Worm (Caenorhabditis elegans): Measurements from ENCODE around the gene glc-4.

The glc-4 gene

DNA sequence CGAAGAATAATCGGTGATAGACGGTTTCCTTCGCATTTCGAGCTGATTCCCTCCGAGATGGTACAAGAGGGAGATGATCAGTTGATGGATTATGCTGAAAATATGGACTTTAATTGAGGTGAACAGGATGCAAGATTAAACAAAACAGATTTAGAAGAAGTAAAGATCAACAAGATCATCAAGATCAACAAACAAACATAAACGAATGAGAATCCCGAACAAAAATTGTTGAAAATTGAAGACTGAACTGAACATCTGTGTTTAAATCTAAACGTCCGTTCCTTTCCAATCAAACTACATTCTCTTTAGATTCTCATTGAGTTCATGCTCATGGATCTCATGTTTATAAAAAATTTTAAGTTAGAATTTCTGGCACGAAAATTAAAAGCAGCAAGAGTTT is at the start of gene glc-4:
TSS of gene glc-4 (minus strand) at position 101 of the 400 bp plus-strand sequence.
- TF ChIP-seq nhr-77 (tag; optimal IDR thresholded peaks at IDR 0.05) (no peak), nhr-10 (tag; optimal IDR thresholded peaks at IDR 0.05) (no peak), ama-1 (optimal IDR thresholded peaks at IDR 0.05) (no peak), lin-39 (tag; optimal IDR thresholded peaks at IDR 0.05) (no peak), zag-1 (tag; optimal IDR thresholded peaks at IDR 0.05) (no peak)

DNA sequence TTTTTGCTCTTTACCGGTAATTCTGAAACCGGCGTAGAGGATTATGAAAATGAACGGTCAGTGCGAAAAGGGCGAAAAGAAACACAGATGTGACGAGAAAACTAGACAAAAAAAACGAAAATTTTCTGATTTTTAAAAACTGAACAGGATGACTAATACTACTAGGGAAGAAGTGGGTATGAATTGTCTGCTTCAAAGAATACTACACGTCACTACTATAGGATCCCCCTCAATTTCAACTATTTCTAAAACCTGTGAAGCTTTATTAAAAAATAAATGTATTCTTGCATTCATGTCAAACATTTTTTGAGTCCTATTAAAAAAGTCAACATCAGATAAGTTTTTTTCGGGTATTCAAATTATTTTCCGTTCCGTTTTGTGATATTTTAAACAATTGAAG is 49.3 kb upstream of the glc-4 start:
- TF ChIP-seq sma-3 (GFP tag; optimal IDR thresholded peaks at IDR 0.05) (no peak), mdl-1 (tag; optimal IDR thresholded peaks at IDR 0.05) (no peak), lin-39 (tag; optimal IDR thresholded peaks at IDR 0.05) (no peak), nhr-21 (tag; optimal IDR thresholded peaks at IDR 0.05) (no peak), blmp-1 (tag; optimal IDR thresholded peaks at IDR 0.05; ENCODE audit: insufficient read depth) (no peak), unc-62 (GFP tag; optimal IDR thresholded peaks at IDR 0.05) (no peak), ztf-1 (GFP tag; conservative IDR thresholded peaks at IDR 0.05) (no peak), lin-13 (GFP tag; optimal IDR thresholded peaks at IDR 0.05) (no peak), skn-1 (tag; optimal IDR thresholded peaks at IDR 0.05) (no peak), ceh-82 (tag; optimal IDR thresholded peaks at IDR 0.05) (no peak), gmeb-1 (tag; optimal IDR thresholded peaks at IDR 0.05) (no peak), C34F6.9 (tag; optimal IDR thresholded peaks at IDR 0.05) (no peak), zag-1 (tag; optimal IDR thresholded peaks at IDR 0.05) (no peak), sem-4 (tag; optimal IDR thresholded peaks at IDR 0.05) (no peak), nhr-23 (tag; optimal IDR thresholded peaks at IDR 0.05) (no peak), ceh-16 (tag; optimal IDR thresholded peaks at IDR 0.05) (no peak), peb-1 (tag; optimal IDR thresholded peaks at IDR 0.05) (no peak), mab-5 (tag; optimal IDR thresholded peaks at IDR 0.05) (no peak)

DNA sequence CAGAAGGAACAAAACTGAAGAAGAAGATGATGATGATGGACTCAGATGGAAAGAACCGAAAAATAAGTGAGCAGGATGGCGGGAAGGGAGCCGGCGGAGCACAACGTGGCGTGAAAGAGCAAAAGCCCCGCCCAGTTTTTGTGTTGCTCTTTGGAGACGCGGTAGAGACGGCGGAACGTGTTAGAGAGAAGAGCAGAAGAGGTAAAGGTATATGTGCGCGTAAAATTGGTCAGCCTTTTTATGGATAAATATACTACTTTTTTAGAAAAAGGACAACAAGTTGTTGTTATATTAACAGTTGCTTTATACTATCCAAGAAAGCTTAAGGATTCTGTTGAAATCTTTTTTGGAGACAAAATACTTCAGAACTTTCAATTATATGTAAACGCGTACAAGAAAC is 42.3 kb upstream of the glc-4 start, which contains the start of gene E04F6.10:
TSS of gene E04F6.10 (minus strand) at position 101 of the 400 bp plus-strand sequence.
- TF ChIP-seq R02D3.7 (tag; optimal IDR thresholded peaks at IDR 0.05) = no peak
- no peak for TF ChIP-seq nhr-6 (tag; optimal IDR thresholded peaks at IDR 0.05)

DNA sequence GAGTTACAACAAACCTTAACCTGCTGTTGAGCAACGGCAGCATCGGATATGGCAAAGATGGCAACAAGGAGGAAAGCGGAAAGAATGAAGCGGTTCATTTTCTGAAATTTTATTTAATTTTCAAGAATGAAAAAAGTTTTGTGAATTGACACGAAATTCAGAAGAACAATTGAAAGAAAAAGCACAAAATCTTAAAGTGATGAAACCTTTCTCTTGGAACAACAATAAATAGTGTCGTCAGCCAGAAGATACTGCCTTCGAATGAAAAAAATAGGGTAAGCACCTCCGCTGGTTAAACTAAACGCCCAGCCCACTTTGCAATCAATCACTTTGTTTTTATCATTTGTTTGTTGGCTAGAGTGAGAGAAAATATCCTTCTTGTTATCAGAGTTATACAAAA is 37.3 kb upstream of the glc-4 start, which contains the start of gene E04F6.9:
TSS of gene E04F6.9 (minus strand) at position 101 of the 400 bp plus-strand sequence.
- TF ChIP-seq snpc-4 (tag; optimal IDR thresholded peaks at IDR 0.05) (no peak), zag-1 (tag; optimal IDR thresholded peaks at IDR 0.05) (no peak), elt-3 (tag; optimal IDR thresholded peaks at IDR 0.05) (no peak), C34F6.9 (tag; optimal IDR thresholded peaks at IDR 0.05) (no peak), blmp-1 (tag; optimal IDR thresholded peaks at IDR 0.05; ENCODE audit: insufficient read depth) (no peak), lin-11 (tag; optimal IDR thresholded peaks at IDR 0.05) (no peak), unc-62 (GFP tag; optimal IDR thresholded peaks at IDR 0.05) (no peak)

DNA sequence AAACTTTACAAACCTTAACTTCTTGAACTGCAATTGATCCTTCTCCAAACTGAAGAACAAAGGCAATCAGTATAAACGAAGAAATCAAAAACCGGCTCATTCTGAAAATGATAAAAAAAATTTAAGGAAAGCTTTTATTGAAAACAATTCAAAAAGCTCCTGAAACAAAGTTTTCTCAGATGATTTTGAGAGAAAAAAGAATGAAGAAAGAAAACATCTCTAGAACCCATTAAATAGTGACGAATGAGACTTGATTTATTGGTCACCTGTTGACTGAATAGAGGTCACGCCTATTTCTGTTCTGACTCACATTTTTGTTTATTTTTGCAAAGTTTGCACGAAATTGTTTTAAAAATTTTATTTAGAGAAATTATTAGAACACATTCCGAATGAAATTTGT is 36.5 kb upstream of the glc-4 start, which contains the start of gene E04F6.8:
TSS of gene E04F6.8 (minus strand) at position 101 of the 400 bp plus-strand sequence.
- TF ChIP-seq ZK546.5 (tag; optimal IDR thresholded peaks at IDR 0.05) = no peak
- peak in 1 of 2 experiments; percentile 36 for TF ChIP-seq lsy-2 (tag; optimal IDR thresholded peaks at IDR 0.05)

- TF ChIP-seq lin-13 (GFP tag; optimal IDR thresholded peaks at IDR 0.05) = no peak
- TF ChIP-seq nhr-237 (tag; optimal IDR thresholded peaks at IDR 0.05) = no peak
- no peak for TF ChIP-seq nhr-12 (tag; optimal IDR thresholded peaks at IDR 0.05)
- TF ChIP-seq lsy-2 (tag; optimal IDR thresholded peaks at IDR 0.05) = no peak
- TF ChIP-seq lin-11 (tag; optimal IDR thresholded peaks at IDR 0.05) = no peak
- TF ChIP-seq nhr-11 (tag; optimal IDR thresholded peaks at IDR 0.05) = no peak
- TF ChIP-seq C34F6.9 (tag; optimal IDR thresholded peaks at IDR 0.05) = no peak
- TF ChIP-seq mab-5 (tag; optimal IDR thresholded peaks at IDR 0.05) = no peak
Observed at ce11 chrII:7210187-7210586, 35.4 kb upstream of the glc-4 start, which contains the start of gene E04F6.15. E04F6.15 (minus strand) TSS chrII:7210287.

DNA sequence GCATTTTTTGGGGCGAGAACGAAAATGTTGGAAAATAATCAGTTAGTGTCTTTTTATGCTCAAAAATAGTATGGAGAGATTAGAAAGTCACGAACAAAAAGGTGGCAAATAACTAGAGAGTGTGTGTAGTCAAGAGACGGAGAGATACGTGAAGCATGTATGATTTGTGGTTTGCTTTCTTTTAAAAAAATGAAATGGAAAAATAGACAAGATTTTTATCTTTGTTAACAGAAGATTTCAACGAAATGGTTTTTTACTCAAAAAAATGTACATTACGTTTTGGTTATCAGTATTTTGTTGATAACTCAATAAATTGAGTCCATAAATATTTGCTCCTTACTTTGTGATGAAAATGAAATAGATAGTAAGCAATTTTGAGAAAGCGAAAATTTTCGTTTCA is 33.4 kb upstream of the glc-4 start, which contains the start of gene dhs-7:
TSS of gene dhs-7 (minus strand) at position 277 of the 400 bp plus-strand sequence.
- TF ChIP-seq aly-2 (tag; optimal IDR thresholded peaks at IDR 0.05) (no peak), lin-39 (tag; optimal IDR thresholded peaks at IDR 0.05) (no peak), elt-3 (tag; optimal IDR thresholded peaks at IDR 0.05) (no peak), nhr-23 (tag; optimal IDR thresholded peaks at IDR 0.05) (no peak)
